Fruit fly (Drosophila melanogaster): Measurements from ENCODE around the gene Pdh.

dm6 chr3L:16329495-16329894 is 24.6 kb downstream of the Pdh start, which contains the start of gene CG33061:
- TF ChIP-seq psq (optimal IDR thresholded peaks at IDR 0.05): no peak
- no peak for TF ChIP-seq h (optimal IDR thresholded peaks at IDR 0.05)
- no peak for TF ChIP-seq insv (optimal IDR thresholded peaks at IDR 0.05)
- TF ChIP-seq ttk (optimal IDR thresholded peaks at IDR 0.05): no peak

Measured in Kc167 (cell line).